Worm (Caenorhabditis elegans) whole organism, midembryonic: ENCODE data around the gene fbxb-3.

Experiments
- T22C8.4 ChIP-seq: fragments of 200-800 bp; sonication (Bioruptor generic); IDR thresholded peaks from 2 replicates; pipeline ENCODE4 v1.3.6; 2022; ENCODE audit warnings: missing genetic modification characterization, missing compliant biosample characterization
- flt-1 ChIP-seq: fragments of 200-800 bp; sonication (Bioruptor generic); IDR thresholded peaks from 2 replicates; pipeline ENCODE4 v1.3.6; 2022; ENCODE audit warnings: missing genetic modification characterization, missing compliant biosample characterization
- klf-2 ChIP-seq: fragments of 200-800 bp; sonication (Bioruptor generic); conservative IDR thresholded peaks from 2 replicates; pipeline ENCODE4 v1.3.6; 2022; ENCODE audit warnings: missing genetic modification reagents, missing genetic modification characterization, missing compliant biosample characterization
- med-1 ChIP-seq: sonication (generic microtip); optimal IDR thresholded peaks from 2 replicates; lab custom pipeline; 2017; ENCODE audit warnings: missing genetic modification characterization, mild to moderate bottlenecking, missing compliant biosample characterization, antibody characterized with exemption, missing genetic modification reagents; ENCODE audit not compliant: insufficient read depth
- tab-1 ChIP-seq: fragments of 200-800 bp; sonication (Bioruptor generic); IDR thresholded peaks from 2 replicates; pipeline ENCODE4 v1.3.6; 2022; ENCODE audit warnings: missing genetic modification characterization, missing compliant biosample characterization
- ztf-23 ChIP-seq: fragments of 200-800 bp; sonication (Bioruptor generic); IDR thresholded peaks from 2 replicates; pipeline ENCODE4 v1.3.6; 2022; ENCODE audit warnings: missing genetic modification reagents, missing genetic modification characterization, missing compliant biosample characterization

ce11 chrIV:11795964-11796363, 42.8 kb upstream of the fbxb-3 start:
- TF ChIP-seq klf-2 (no peak), tab-1 (GFP tag; lab: Robert Waterston, UW) (no peak), ztf-23 (GFP tag; lab: Robert Waterston, UW) (no peak), T22C8.4 (GFP tag; lab: Robert Waterston, UW) (no peak), flt-1 (GFP tag; lab: Robert Waterston, UW) (no peak), med-1 (no peak)
